Worm (Caenorhabditis elegans) whole organism, early embryonic: Measurements from ENCODE around the gene W08E12.9.
A peak's percentile ranks its signal among the peaks of the same experiment; 100 is the strongest.
"Not testable (repeated sequence)": the region's sequence is repeated elsewhere in the genome, so short reads cannot be mapped to it uniquely, and the experiment has no call there.

Experiments used
- B0310.2 ChIP-seq: sonication (generic microtip); optimal IDR thresholded peaks from 2 replicates; lab custom pipeline; 2016; ENCODE audit warnings: mild to moderate bottlenecking, missing genetic modification characterization, missing compliant biosample characterization
- F13C5.2 ChIP-seq: sonication (generic microtip); optimal IDR thresholded peaks from 2 replicates; lab custom pipeline; 2017; ENCODE audit warnings: mild to moderate bottlenecking, missing genetic modification characterization, inconsistent platforms, missing compliant biosample characterization
- aly-1 ChIP-seq: sonication (generic microtip); optimal IDR thresholded peaks from 2 replicates; lab custom pipeline; 2016; ENCODE audit warnings: missing genetic modification characterization, missing compliant biosample characterization
- ama-1 ChIP-seq: fragments of 150-350 bp; optimal IDR thresholded peaks from 2 replicates; lab custom pipeline; 2014
- ceh-13 ChIP-seq: fragments of 200-800 bp; sonication (Bioruptor generic); optimal IDR thresholded peaks from 2 replicates; lab custom pipeline; 2018; ENCODE audit warnings: mild to moderate bottlenecking, missing genetic modification characterization, missing compliant biosample characterization
- ceh-36 ChIP-seq: sonication (generic microtip); optimal IDR thresholded peaks from 2 replicates; lab custom pipeline; 2016; ENCODE audit warnings: missing genetic modification characterization, inconsistent platforms, missing compliant biosample characterization
- ets-7 ChIP-seq: sonication (generic microtip); optimal IDR thresholded peaks from 2 replicates; lab custom pipeline; 2016; ENCODE audit warnings: missing genotype, missing genetic modification characterization, missing compliant biosample characterization
- flt-1 ChIP-seq: fragments of 200-800 bp; sonication (Bioruptor generic); IDR thresholded peaks from 2 replicates; pipeline ENCODE4 v1.3.6; 2022; ENCODE audit warnings: missing genetic modification characterization, missing compliant biosample characterization
- hmbx-1 ChIP-seq: sonication (generic microtip); optimal IDR thresholded peaks from 2 replicates; lab custom pipeline; 2016; ENCODE audit warnings: mild to moderate bottlenecking, missing genetic modification characterization, missing compliant biosample characterization
- hmg-4 ChIP-seq: fragments of 200-800 bp; sonication (Bioruptor generic); optimal IDR thresholded peaks from 2 replicates; lab custom pipeline; 2018; ENCODE audit warnings: mild to moderate bottlenecking, missing genetic modification characterization, missing compliant biosample characterization
- hnd-1 ChIP-seq: sonication (generic microtip); optimal IDR thresholded peaks from 2 replicates; lab custom pipeline; 2016; ENCODE audit warnings: missing genetic modification characterization, missing compliant biosample characterization
- pes-1 ChIP-seq: fragments of 200-800 bp; sonication (Bioruptor generic); IDR thresholded peaks from 2 replicates; pipeline ENCODE4 v1.3.6; 2022; ENCODE audit warnings: missing genetic modification reagents, missing genetic modification characterization, missing compliant biosample characterization
- scrt-1 ChIP-seq: fragments of 200-800 bp; sonication (Bioruptor generic); IDR thresholded peaks from 2 replicates; pipeline ENCODE4 v1.3.6; 2022; ENCODE audit warnings: missing genetic modification characterization, missing compliant biosample characterization
- sea-1 ChIP-seq: fragments of 200-800 bp; sonication (Bioruptor generic); conservative IDR thresholded peaks from 2 replicates; pipeline ENCODE4 v1.3.6; 2022; ENCODE audit warnings: missing genetic modification characterization, missing compliant biosample characterization
- tbx-11 ChIP-seq: fragments of 200-800 bp; sonication (Bioruptor generic); IDR thresholded peaks from 2 replicates; pipeline ENCODE4 v1.3.6; 2022; ENCODE audit warnings: missing genetic modification characterization, missing compliant biosample characterization
- tbx-37 ChIP-seq: fragments of 200-800 bp; sonication (Bioruptor generic); conservative IDR thresholded peaks from 2 replicates; pipeline ENCODE4 v1.3.6; 2022; ENCODE audit warnings: missing genetic modification reagents, missing genetic modification characterization, missing compliant biosample characterization
- tra-4 ChIP-seq: sonication (generic microtip); optimal IDR thresholded peaks from 2 replicates; lab custom pipeline; 2017; ENCODE audit warnings: missing genetic modification characterization, missing compliant biosample characterization

W08E12.9 gene

DNA sequence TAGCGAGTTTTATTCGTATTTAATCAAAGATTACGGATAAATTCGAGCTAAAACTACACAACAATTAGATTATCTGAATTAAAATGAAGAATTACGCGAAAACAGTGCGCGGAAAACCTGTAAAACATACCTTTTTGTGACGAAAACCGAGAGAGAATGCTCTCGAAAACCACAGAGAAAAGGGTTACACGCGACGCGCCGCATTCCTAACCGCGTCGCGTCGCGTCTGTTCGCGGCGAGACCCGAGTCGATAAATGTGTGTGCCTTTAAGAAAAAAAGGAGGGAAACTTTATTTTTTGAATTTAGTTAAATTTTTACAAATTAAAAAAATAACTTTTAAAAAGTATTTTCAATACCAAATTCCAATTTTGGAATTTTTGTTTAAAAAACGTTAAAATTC, 31.3 kb upstream of the W08E12.9 start, which contains the start of gene hrpa-1:
hrpa-1 (minus strand) TSS at position 192 of the 400 bp plus-strand sequence.
- TF ChIP-seq tbx-37 (GFP tag; lab: Robert Waterston, UW) (no peak), F13C5.2 (peak; percentile 35), scrt-1 (GFP tag; lab: Robert Waterston, UW) (no peak)

DNA sequence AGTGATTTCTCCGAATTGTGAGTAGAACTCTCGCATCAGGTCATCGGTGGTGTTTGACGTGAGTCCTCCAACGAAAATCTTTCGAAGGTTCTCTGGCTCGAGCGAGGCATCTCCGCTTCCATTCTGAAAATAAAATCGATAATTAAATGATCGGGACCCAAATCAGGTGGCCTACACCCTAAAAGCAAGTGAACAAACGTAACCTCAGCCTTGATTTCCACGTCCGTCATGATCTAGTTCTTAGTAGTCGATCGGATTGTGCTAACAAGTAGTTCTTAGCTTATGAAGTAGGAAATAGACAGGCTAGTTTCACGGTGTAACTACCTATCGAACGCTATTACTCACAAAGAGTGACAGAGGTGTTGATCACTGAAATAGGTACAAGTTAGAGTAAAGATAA, 30.8 kb upstream of the W08E12.9 start:
- no peak for TF ChIP-seq flt-1 (GFP tag; lab: Robert Waterston, UW)
- no peak for TF ChIP-seq ama-1
- TF ChIP-seq F13C5.2 = no peak
- no peak for TF ChIP-seq sea-1
- TF ChIP-seq ceh-13 (GFP tag; lab: Kevin White, UChicago) = no peak
- TF ChIP-seq ceh-36 (tag; lab: Kevin White, UChicago) = no peak
- no peak for TF ChIP-seq tbx-11 (GFP tag; lab: Robert Waterston, UW)
- TF ChIP-seq hmbx-1 (tag; lab: Kevin White, UChicago) = no peak
- TF ChIP-seq hnd-1 (tag; lab: Kevin White, UChicago) = no peak
- no peak for TF ChIP-seq tbx-37 (GFP tag; lab: Robert Waterston, UW)
- TF ChIP-seq B0310.2 (tag; lab: Kevin White, UChicago) = no peak
- no peak for TF ChIP-seq scrt-1 (GFP tag; lab: Robert Waterston, UW)
- TF ChIP-seq aly-1 (tag; lab: Kevin White, UChicago) = no peak
- no peak for TF ChIP-seq tra-4 (tag; lab: Kevin White, UChicago)
- TF ChIP-seq ets-7 (tag; lab: Kevin White, UChicago) = no peak
- TF ChIP-seq hmg-4 (GFP tag; lab: Kevin White, UChicago) = no peak
- TF ChIP-seq pes-1 (GFP tag; lab: Robert Waterston, UW) = no peak

DNA sequence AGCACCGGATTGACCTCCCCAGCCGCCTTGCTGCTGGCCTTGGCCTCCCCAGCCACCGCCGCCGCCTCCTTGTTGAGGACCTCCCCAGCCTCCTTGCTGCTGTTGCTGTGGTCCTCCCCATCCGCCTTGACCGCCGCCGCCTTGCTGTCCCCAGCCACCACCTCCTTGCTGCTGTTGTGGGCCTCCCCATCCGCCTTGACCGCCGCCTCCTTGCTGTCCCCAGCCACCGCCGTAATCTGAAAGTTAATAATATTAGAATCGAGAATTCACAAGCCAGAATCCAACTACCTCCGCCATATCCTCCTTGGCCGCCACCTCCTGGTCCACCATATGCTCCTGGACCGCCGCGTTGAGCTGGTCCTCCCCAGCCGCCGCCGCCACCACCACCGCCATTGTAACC, 29.9 kb upstream of the W08E12.9 start:
- 0 out of 2 replicates have a peak, but pooled peaks have one; percentile 55 for TF ChIP-seq scrt-1 (GFP tag; lab: Robert Waterston, UW)
- no peak for TF ChIP-seq ets-7 (tag; lab: Kevin White, UChicago)
- no peak for TF ChIP-seq ceh-36 (tag; lab: Kevin White, UChicago)
- TF ChIP-seq tbx-37 (GFP tag; lab: Robert Waterston, UW) = no peak
- no peak for TF ChIP-seq flt-1 (GFP tag; lab: Robert Waterston, UW)
- TF ChIP-seq aly-1 (tag; lab: Kevin White, UChicago) = no peak
- TF ChIP-seq hmbx-1 (tag; lab: Kevin White, UChicago) = no peak
- TF ChIP-seq ceh-13 (GFP tag; lab: Kevin White, UChicago) = no peak
- TF ChIP-seq ama-1 = no peak
- TF ChIP-seq B0310.2 (tag; lab: Kevin White, UChicago) = no peak
- 0 out of 2 replicates have a peak, but pooled peaks have one; percentile 55 for TF ChIP-seq tbx-11 (GFP tag; lab: Robert Waterston, UW)
- no peak for TF ChIP-seq tra-4 (tag; lab: Kevin White, UChicago)
- peak; percentile 76 for TF ChIP-seq hmg-4 (GFP tag; lab: Kevin White, UChicago)
- peak; percentile 31; the same call in 1 of the 2 replicates for TF ChIP-seq sea-1
- no peak for TF ChIP-seq F13C5.2
- peak; percentile 25; the same call in 1 of the 2 replicates for TF ChIP-seq pes-1 (GFP tag; lab: Robert Waterston, UW)
- TF ChIP-seq hnd-1 (tag; lab: Kevin White, UChicago) = no peak

DNA sequence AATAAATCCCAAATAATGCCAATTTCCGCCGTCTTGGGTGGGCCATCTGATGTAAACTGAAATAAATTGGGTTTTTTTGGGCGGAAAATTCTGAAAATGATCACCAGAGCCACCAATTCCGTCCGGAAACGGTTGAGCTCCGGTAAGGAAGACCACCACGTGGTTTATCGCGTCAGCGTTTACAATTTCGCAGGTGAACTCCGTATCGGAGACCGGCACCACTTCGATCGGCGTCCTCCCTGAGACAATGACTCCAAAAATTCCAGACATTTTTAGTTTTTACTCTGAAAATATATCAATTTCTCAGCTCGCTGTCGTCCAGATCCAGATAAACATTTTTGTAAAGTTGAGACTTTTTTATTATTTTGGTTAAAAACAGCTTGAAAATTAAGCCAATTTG, 29.2 kb upstream of the W08E12.9 start, which contains the start of gene F42A6.6:
F42A6.6 (minus strand) TSS at position 289 of the 400 bp plus-strand sequence.
- TF ChIP-seq ama-1 (peak; percentile 94), ceh-36 (tag; lab: Kevin White, UChicago) (peak; percentile 15), ets-7 (tag; lab: Kevin White, UChicago) (no peak), scrt-1 (GFP tag; lab: Robert Waterston, UW) (0 out of 2 replicates have a peak, but pooled peaks have one; percentile 49), tbx-11 (GFP tag; lab: Robert Waterston, UW) (0 out of 2 replicates have a peak, but pooled peaks have one; percentile 50), tra-4 (tag; lab: Kevin White, UChicago) (no peak), hmg-4 (GFP tag; lab: Kevin White, UChicago) (peak; percentile 4), sea-1 (no peak)

DNA sequence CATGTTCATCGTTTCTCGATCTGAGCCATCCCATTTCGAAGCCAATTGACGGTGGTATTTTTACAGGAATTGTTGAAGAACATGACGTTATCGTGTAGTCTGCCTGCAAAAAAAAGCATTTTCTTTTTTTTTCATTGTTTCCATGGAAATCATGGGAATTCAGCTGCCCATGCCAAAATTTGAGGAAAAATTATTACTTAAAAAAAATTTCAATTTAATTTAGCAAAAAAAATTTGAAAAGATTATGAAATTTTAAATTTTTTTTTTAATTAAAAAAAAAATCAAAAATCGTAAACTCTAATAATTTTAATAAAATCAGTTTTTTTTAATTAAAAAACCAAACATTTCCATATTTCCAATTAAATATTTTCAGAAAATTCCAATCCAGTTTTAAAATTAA, 24.4 kb upstream of the W08E12.9 start, which contains the start of gene F42A6.5:
F42A6.5 (minus strand) TSS at position 101 of the 400 bp plus-strand sequence.
- not testable (repeated sequence) for TF ChIP-seq ama-1; pes-1 (GFP tag; lab: Robert Waterston, UW); ceh-13 (GFP tag; lab: Kevin White, UChicago)

DNA sequence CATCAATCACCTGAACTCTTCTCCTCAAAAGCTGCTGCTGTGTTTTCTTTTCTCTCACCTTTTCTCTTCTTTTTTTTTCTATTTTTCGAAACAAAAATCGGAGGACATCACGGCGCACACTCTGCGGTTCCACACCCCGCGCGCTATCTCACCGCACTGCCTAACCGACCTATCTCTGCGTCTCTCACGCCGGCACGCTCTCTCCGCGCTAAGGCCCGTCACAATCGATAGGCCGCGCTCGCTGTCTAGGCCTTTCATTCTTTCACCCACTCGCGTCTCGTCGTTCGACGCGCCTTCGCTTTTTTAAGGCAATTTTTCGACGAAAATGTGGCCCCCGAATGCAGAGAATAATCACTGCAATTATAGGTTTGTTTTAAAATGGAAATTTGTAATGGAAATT, 3.9 kb upstream of the W08E12.9 start, which contains the start of gene zip-11:
zip-11 (plus strand) TSS at position 34 of the 400 bp plus-strand sequence.
- TF ChIP-seq tra-4 (tag; lab: Kevin White, UChicago) (no peak), hmg-4 (GFP tag; lab: Kevin White, UChicago) (peak; percentile 28)

DNA sequence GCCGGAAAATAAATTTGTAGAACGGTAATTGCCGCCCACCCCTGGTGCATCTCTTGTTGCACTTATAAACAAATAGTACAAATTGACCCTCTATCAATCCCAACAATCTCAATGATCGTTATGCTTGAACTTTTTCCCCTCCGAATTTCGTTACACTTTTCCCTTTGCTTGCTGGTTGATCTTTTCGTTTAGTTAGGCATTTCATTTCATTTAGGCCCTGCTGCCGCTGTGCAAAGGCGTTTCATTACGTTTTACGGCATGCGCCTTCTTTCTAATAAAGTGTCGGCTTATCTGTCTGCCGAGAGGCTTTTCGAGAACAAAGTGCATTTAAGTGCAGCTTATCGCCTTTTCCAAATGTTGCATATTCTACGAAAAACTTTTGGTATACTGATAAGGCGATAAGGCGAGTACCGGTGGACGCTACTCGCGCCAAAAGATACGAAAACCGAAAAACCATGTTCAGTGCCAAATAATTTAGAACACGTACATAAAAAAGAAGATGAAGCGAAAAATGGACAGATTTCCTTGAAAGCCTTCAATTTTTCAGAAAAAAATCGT, 3.4 kb upstream of the W08E12.9 start:
- TF ChIP-seq F13C5.2 (no peak), ceh-13 (GFP tag; lab: Kevin White, UChicago) (no peak), aly-1 (tag; lab: Kevin White, UChicago) (no peak), flt-1 (GFP tag; lab: Robert Waterston, UW) (no peak), tbx-37 (GFP tag; lab: Robert Waterston, UW) (no peak), pes-1 (GFP tag; lab: Robert Waterston, UW) (no peak), ceh-36 (tag; lab: Kevin White, UChicago) (no peak), ets-7 (tag; lab: Kevin White, UChicago) (no peak), sea-1 (no peak), tbx-11 (GFP tag; lab: Robert Waterston, UW) (no peak), B0310.2 (tag; lab: Kevin White, UChicago) (no peak), hmbx-1 (tag; lab: Kevin White, UChicago) (no peak), ama-1 (no peak), hnd-1 (tag; lab: Kevin White, UChicago) (no peak), scrt-1 (GFP tag; lab: Robert Waterston, UW) (no peak), hmg-4 (GFP tag; lab: Kevin White, UChicago) (no peak), tra-4 (tag; lab: Kevin White, UChicago) (no peak)
